Worm (Caenorhabditis elegans) whole organism, midembryonic: Measurements from ENCODE around the gene nhr-147.

Source experiments
- T22C8.4 ChIP-seq: fragments of 200-800 bp; sonication (Bioruptor generic); IDR thresholded peaks from 2 replicates; pipeline ENCODE4 v1.3.6; 2022; ENCODE audit warnings: missing genetic modification characterization, missing compliant biosample characterization
- cog-1 ChIP-seq: sonication (generic microtip); optimal IDR thresholded peaks from 2 replicates; lab custom pipeline; 2016; ENCODE audit warnings: missing genetic modification characterization, missing compliant biosample characterization
- flt-1 ChIP-seq: fragments of 200-800 bp; sonication (Bioruptor generic); IDR thresholded peaks from 2 replicates; pipeline ENCODE4 v1.3.6; 2022; ENCODE audit warnings: missing genetic modification characterization, missing compliant biosample characterization
- klf-2 ChIP-seq: fragments of 200-800 bp; sonication (Bioruptor generic); conservative IDR thresholded peaks from 2 replicates; pipeline ENCODE4 v1.3.6; 2022; ENCODE audit warnings: missing genetic modification reagents, missing genetic modification characterization, missing compliant biosample characterization
- med-1 ChIP-seq: sonication (generic microtip); optimal IDR thresholded peaks from 2 replicates; lab custom pipeline; 2017; ENCODE audit warnings: missing genetic modification characterization, mild to moderate bottlenecking, missing compliant biosample characterization, antibody characterized with exemption, missing genetic modification reagents; ENCODE audit not compliant: insufficient read depth
- ref-1 ChIP-seq: fragments of 200-800 bp; sonication (Bioruptor generic); conservative IDR thresholded peaks from 2 replicates; pipeline ENCODE4 v1.3.6; 2022; ENCODE audit warnings: missing genetic modification reagents, missing genetic modification characterization, missing compliant biosample characterization
- tab-1 ChIP-seq: fragments of 200-800 bp; sonication (Bioruptor generic); IDR thresholded peaks from 2 replicates; pipeline ENCODE4 v1.3.6; 2022; ENCODE audit warnings: missing genetic modification characterization, missing compliant biosample characterization

- TF ChIP-seq T22C8.4 (GFP tag; lab: Robert Waterston, UW) (no peak), tab-1 (GFP tag; lab: Robert Waterston, UW) (no peak), flt-1 (no peak), med-1 (GFP tag; lab: Kevin White, UChicago) (no peak), ref-1 (no peak), cog-1 (tag; lab: Kevin White, UChicago) (no peak), klf-2 (no peak)
Measured at ce11 chrV:7389771-7390170, 44.2 kb downstream of the nhr-147 start, which contains the start of gene C02H6.1.
